Worm (Caenorhabditis elegans): ENCODE results near the gene T13C5.10.
A peak's percentile ranks its signal among the peaks of the same experiment; 100 is the strongest.

T13C5.10 gene

DNA sequence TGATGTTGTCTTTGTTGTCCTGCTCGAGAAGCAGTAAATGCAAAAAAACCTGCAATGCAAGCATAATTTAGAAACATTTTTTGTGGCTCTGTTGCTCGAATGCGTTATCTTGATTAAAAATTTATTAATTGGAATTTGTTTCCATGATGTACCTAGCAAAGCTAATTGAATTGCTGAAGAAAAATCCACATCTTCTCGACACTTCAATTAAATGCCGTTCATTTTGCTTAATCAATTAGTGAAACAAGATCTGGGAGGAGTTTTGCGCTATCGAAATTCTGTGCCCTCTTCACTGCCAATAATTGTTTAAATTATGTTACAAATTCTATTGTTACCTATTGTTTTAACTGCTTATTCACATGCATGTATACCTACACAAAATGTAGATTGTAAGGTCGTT lies 12.1 kb upstream of the T13C5.10 start, which contains the start of gene T25B2.3:
Gene T25B2.3 (plus strand): TSS at position 301 of the 400 bp plus-strand sequence.
- TF ChIP-seq mdl-1 (tag; optimal IDR thresholded peaks at IDR 0.05): no peak

DNA sequence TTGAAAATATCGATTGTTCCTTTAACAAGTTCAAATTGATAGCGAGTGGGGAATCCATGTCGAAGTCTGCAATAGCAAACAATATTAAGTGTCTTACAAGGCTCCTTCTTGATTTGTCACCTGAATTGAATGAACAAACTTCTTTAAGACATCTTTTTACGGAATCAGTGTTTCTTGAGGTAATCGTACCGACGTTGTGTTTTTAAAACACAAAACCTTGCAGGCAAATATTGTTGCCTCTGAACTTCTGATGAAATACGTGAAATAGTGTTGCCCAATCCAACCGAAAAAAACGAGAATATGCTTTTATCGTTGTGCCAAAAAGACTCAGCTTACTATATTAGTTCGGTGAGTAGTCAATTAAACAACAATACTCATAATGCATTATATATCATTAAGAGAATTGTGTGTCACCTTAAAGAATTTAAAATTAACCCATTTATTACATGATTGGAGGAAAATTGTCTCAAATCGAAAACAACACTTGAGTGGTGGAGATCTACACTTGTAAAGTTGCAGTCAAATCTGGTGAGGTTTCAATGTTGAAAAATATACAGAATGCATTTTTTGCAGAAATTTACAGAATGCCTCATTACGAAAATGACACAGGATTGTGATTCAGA lies 9.9 kb upstream of the T13C5.10 start, which contains the start of the genes T25B2.4 and T13C5.3:
Gene T25B2.4 (plus strand): TSS at position 301 of the 623 bp plus-strand sequence.
Gene T13C5.3 (plus strand): TSS at position 573 of the 623 bp plus-strand sequence.
- TF ChIP-seq nhr-11 (tag; optimal IDR thresholded peaks at IDR 0.05) (no peak), nfya-1 (tag; optimal IDR thresholded peaks at IDR 0.05; ENCODE audit: insufficient read depth) (no peak), skn-1 (tag; optimal IDR thresholded peaks at IDR 0.05) (no peak), pha-4 (tag; optimal IDR thresholded peaks at IDR 0.05) (no peak), nhr-67 (tag; optimal IDR thresholded peaks at IDR 0.05) (no peak), lin-39 (tag; optimal IDR thresholded peaks at IDR 0.05) (no peak), nhr-76 (tag; optimal IDR thresholded peaks at IDR 0.05) (no peak), mml-1 (tag; optimal IDR thresholded peaks at IDR 0.05) (no peak), nhr-237 (tag; optimal IDR thresholded peaks at IDR 0.05) (no peak), ztf-4 (tag; optimal IDR thresholded peaks at IDR 0.05) (no peak), eor-1 (tag; optimal IDR thresholded peaks at IDR 0.05) (no peak), fos-1 (tag; optimal IDR thresholded peaks at IDR 0.05) (no peak), zag-1 (tag; optimal IDR thresholded peaks at IDR 0.05) (no peak)

DNA sequence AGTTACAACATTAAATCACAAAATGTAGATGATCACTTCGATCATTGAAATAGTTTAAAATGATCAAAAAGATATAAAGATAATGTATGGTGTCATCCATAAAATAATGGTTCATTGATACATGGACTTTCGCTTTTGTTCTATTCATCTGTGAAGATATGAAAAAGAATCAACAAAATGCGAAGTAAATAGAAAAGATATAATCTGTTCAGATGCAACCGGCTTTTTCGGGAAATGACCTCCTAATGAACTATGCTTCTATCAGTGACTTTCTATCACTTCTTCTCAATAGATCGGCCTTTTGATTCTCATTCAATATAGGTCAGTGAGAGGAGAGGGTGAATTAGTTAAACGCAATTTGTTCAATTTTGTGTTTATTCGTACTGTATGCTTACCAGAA lies 9.0 kb upstream of the T13C5.10 start:
- TF ChIP-seq pha-4 (tag; optimal IDR thresholded peaks at IDR 0.05) (no peak), nhr-43 (tag; optimal IDR thresholded peaks at IDR 0.05; ENCODE audit: poor library complexity, severe bottlenecking) (peak; percentile 38), lin-39 (tag; optimal IDR thresholded peaks at IDR 0.05) (no peak), ceh-28 (tag; optimal IDR thresholded peaks at IDR 0.05) (no peak), nhr-23 (tag; optimal IDR thresholded peaks at IDR 0.05) (peak; percentile 80), nfya-1 (tag; optimal IDR thresholded peaks at IDR 0.05; ENCODE audit: insufficient read depth) (no peak), ztf-11 (tag; optimal IDR thresholded peaks at IDR 0.05) (no peak), eor-1 (tag; optimal IDR thresholded peaks at IDR 0.05) (no peak)

DNA sequence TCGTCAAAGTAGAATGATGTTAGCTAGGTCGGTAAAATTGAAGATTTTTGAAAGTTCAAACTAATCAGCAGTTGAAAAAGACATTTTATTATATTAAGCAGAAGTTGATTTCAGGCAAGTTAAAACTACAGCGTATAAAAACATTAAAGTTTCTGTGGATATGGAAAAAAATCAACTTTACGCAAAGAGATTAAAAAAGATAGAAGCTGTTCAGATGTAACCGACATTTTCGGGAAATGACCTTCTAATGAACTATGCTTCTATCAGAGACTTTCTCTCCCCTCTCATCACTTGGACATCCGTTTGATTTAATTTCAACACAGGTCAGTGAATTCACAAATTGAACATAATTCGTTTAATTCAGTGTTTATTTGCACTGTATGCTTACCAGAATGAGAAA lies 7.7 kb upstream of the T13C5.10 start, which contains the start of gene T13C5.7:
Gene T13C5.7 (plus strand): TSS at position 301 of the 400 bp plus-strand sequence.
- no peak for TF ChIP-seq fos-1 (tag; optimal IDR thresholded peaks at IDR 0.05)
- TF ChIP-seq nhr-23 (tag; optimal IDR thresholded peaks at IDR 0.05): peak; percentile 11

DNA sequence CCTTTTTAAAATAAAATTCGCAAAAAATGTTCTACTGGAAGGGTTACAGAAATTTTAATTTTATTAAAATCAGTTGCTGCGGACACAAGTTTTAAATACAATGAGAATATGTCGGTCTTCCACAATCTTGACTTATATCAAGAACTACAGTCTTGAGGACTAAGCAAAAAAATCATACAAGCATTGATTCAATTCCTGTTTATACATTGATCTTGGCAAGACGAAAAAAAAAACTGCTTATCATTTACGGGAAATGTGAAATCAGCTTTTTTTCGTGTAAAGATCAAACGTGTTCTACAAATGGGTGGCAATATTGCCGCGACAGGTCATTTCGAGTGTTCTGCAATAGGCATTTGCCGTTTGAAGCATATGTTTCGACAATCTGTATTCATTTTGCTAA lies 3.2 kb upstream of the T13C5.10 start, which contains the start of gene T13C5.2:
Gene T13C5.2 (plus strand): TSS at position 301 of the 400 bp plus-strand sequence.
- TF ChIP-seq tbx-2 (tag; optimal IDR thresholded peaks at IDR 0.05) (no peak), lin-15B (tag; optimal IDR thresholded peaks at IDR 0.05) (no peak), hmg-11 (tag; optimal IDR thresholded peaks at IDR 0.05) (no peak), nhr-28 (tag; optimal IDR thresholded peaks at IDR 0.05) (no peak), snpc-4 (tag; optimal IDR thresholded peaks at IDR 0.05) (no peak), zag-1 (tag; optimal IDR thresholded peaks at IDR 0.05) (no peak)

DNA sequence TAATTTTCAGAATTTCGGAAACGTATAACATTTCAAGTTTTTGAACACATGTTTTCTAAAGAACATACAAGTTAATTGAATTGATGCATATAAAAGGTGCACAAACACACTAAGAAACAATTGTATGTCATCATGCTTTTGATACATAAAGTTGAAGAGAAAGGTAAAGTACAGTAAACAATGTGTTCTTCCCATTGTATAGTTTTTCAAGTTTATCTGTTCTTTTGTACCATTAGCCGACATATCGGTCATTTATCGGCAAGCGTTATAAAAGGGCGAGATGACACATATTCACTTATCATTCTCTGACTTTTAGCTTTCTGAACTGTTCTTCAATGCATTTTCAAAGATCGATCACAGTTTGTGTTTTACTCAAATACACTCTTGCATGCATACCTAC lies 2.0 kb downstream of the T13C5.10 start, which contains the start of gene T13C5.9:
Gene T13C5.9 (plus strand): TSS at position 301 of the 400 bp plus-strand sequence.
- TF ChIP-seq hmg-11 (tag; optimal IDR thresholded peaks at IDR 0.05) (no peak), sea-2 (GFP tag; optimal IDR thresholded peaks at IDR 0.05) (no peak), egl-27 (tag; optimal IDR thresholded peaks at IDR 0.05) (no peak)

DNA sequence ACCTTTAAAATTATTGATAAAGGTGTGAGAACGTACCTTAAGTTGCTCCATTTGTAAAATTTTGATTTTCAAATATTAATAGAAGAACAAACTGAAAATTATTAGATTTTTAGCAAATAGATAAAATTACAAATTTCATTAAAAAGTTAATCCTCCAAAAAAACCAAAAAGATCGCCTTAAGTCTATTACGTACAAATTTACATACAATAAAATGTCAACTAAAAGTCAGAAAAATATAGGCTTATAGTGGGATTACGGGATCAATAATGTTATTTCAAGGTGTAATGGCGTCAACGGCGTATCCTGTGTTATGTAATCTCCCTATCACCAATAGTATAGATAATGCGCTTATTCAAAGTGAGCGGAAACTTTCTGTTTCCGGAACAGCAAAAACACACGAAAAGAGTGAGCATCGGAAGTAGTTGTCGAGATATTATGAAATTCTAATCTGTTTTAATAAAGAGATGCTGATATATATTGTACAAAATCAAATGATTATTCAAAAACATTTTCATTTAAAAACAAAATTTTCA lies 6.3 kb downstream of the T13C5.10 start, which contains the start of gene ceh-54:
Gene ceh-54 (minus strand): TSS at position 51 of the 534 bp plus-strand sequence.
- TF ChIP-seq ztf-4 (tag; optimal IDR thresholded peaks at IDR 0.05) (no peak), nhr-237 (tag; optimal IDR thresholded peaks at IDR 0.05) (no peak), zag-1 (tag; optimal IDR thresholded peaks at IDR 0.05) (no peak)

DNA sequence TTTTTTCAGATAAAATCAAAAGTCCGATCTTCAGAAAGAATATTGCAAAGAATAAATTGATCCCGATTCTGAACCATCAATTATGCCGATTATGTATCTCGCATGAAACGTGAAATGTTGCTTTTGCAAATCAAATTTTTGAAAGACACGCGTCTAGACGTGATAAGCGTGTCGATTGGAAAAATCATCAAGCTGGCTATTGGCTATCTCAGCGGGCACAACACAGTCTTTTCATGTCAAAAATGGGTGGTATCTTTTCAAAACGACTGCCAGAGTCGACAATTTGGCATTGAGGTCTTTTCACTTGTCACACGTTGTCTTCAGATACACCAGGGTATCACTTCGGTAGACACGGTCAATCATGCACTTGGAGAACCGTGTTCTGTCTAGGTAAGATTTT lies 8.7 kb downstream of the T13C5.10 start, which contains the start of gene daf-9:
Gene daf-9 (plus strand): TSS at position 301 of the 400 bp plus-strand sequence.
- peak; percentile 30 for TF ChIP-seq nhr-23 (tag; optimal IDR thresholded peaks at IDR 0.05)
- no peak for TF ChIP-seq fos-1 (tag; optimal IDR thresholded peaks at IDR 0.05)
- no peak for TF ChIP-seq egl-5 (tag; optimal IDR thresholded peaks at IDR 0.05)
- TF ChIP-seq egl-27 (tag; optimal IDR thresholded peaks at IDR 0.05): no peak
- TF ChIP-seq nhr-28 (tag; optimal IDR thresholded peaks at IDR 0.05): no peak
- peak in 1 of 3 experiments; percentile 69 for TF ChIP-seq elt-3 (tag; optimal IDR thresholded peaks at IDR 0.05)
- TF ChIP-seq unc-39 (tag; optimal IDR thresholded peaks at IDR 0.05): no peak
- TF ChIP-seq ceh-82 (tag; optimal IDR thresholded peaks at IDR 0.05): no peak
